Worm (Caenorhabditis elegans) whole organism, L2 larva: Measurements from ENCODE around the gene prp-38.

ENCODE experiments used
- F13H6.1 ChIP-seq: sonication (generic microtip); optimal IDR thresholded peaks from 2 replicates; lab custom pipeline; 2016; ENCODE audit warnings: missing genetic modification characterization, missing compliant biosample characterization
- R02D3.7 ChIP-seq: fragments of 150-350 bp; optimal IDR thresholded peaks from 2 replicates; lab custom pipeline; 2014; ENCODE audit warnings: missing biosample characterization, missing genetic modification characterization
- Y55F3AM.14 ChIP-seq: fragments of 200-800 bp; sonication (Bioruptor generic); optimal IDR thresholded peaks from 2 replicates; lab custom pipeline; 2018; ENCODE audit warnings: mild to moderate bottlenecking, missing genetic modification characterization, missing compliant biosample characterization
- ZK546.5 ChIP-seq: sonication (generic microtip); optimal IDR thresholded peaks from 2 replicates; lab custom pipeline; 2017; ENCODE audit warnings: missing biosample characterization, missing genetic modification characterization
- alr-1 ChIP-seq: fragments of 150-350 bp; optimal IDR thresholded peaks from 2 replicates; lab custom pipeline; 2014; ENCODE audit warnings: missing biosample characterization, missing genetic modification characterization
- aly-2 ChIP-seq: fragments of 150-350 bp; optimal IDR thresholded peaks from 2 replicates; lab custom pipeline; 2014; ENCODE audit warnings: missing biosample characterization, missing genetic modification characterization
- ama-1 ChIP-seq: fragments of 150-350 bp; optimal IDR thresholded peaks from 2 replicates; lab custom pipeline; 2018; ENCODE audit warnings: inconsistent platforms
- ceh-16 ChIP-seq: fragments of 150-350 bp; optimal IDR thresholded peaks from 2 replicates; lab custom pipeline; 2014; ENCODE audit warnings: missing biosample characterization, missing genetic modification characterization
- ceh-82 ChIP-seq: fragments of 150-350 bp; optimal IDR thresholded peaks from 2 replicates; lab custom pipeline; 2014; ENCODE audit warnings: missing biosample characterization, missing genetic modification characterization
- crh-2 ChIP-seq: sonication (generic microtip); optimal IDR thresholded peaks from 2 replicates; lab custom pipeline; 2017; ENCODE audit warnings: missing biosample characterization, missing genetic modification characterization
- dmd-4 ChIP-seq: sonication (generic microtip); optimal IDR thresholded peaks from 2 replicates; lab custom pipeline; 2017; ENCODE audit warnings: missing biosample characterization, missing genetic modification characterization
- egl-27 ChIP-seq: sonication (generic microtip); optimal IDR thresholded peaks from 3 replicates; lab custom pipeline; 2017; ENCODE audit warnings: missing biosample characterization, missing genetic modification reagents, missing genetic modification characterization
- elt-3 ChIP-seq: sonication (generic microtip); optimal IDR thresholded peaks from 2 replicates; lab custom pipeline; 2017; ENCODE audit warnings: missing biosample characterization, missing genetic modification characterization
- fos-1 ChIP-seq: fragments of 150-350 bp; optimal IDR thresholded peaks from 2 replicates; lab custom pipeline; 2014; ENCODE audit warnings: missing biosample characterization, missing genetic modification characterization
- gmeb-1 ChIP-seq: fragments of 150-350 bp; optimal IDR thresholded peaks from 2 replicates; lab custom pipeline; 2014; ENCODE audit warnings: missing biosample characterization, missing genetic modification characterization
- lin-13 ChIP-seq: fragments of 150-350 bp; optimal IDR thresholded peaks from 2 replicates; lab custom pipeline; 2014; ENCODE audit warnings: missing biosample characterization, missing genetic modification reagents, missing genetic modification characterization
- lin-39 ChIP-seq: fragments of 150-350 bp; optimal IDR thresholded peaks from 2 replicates; lab custom pipeline; 2014; ENCODE audit warnings: missing biosample characterization, missing genetic modification reagents, missing genetic modification characterization
- mab-5 ChIP-seq: fragments of 150-350 bp; optimal IDR thresholded peaks from 2 replicates; lab custom pipeline; 2014; ENCODE audit warnings: missing biosample characterization, missing genetic modification characterization
- mbf-1 ChIP-seq: sonication (generic microtip); optimal IDR thresholded peaks from 2 replicates; lab custom pipeline; 2017; ENCODE audit warnings: missing biosample characterization, missing genetic modification characterization
- mdl-1 ChIP-seq, 2 experiments: fragments of 150-350 bp in 1 of 2; sonication (generic microtip) in 1 of 2; optimal IDR thresholded peaks; 2 replicates each; lab custom pipeline; 2017; ENCODE audit warnings: missing biosample characterization in 2 of 2, missing genetic modification characterization in 2 of 2
- nhr-10 ChIP-seq: sonication (generic microtip); optimal IDR thresholded peaks from 2 replicates; lab custom pipeline; 2017; ENCODE audit warnings: missing biosample characterization, missing genetic modification characterization
- nhr-12 ChIP-seq: fragments of 150-350 bp; optimal IDR thresholded peaks from 2 replicates; lab custom pipeline; 2014; ENCODE audit warnings: missing biosample characterization, missing genetic modification characterization
- nhr-129 ChIP-seq: fragments of 150-350 bp; optimal IDR thresholded peaks from 2 replicates; lab custom pipeline; 2014; ENCODE audit warnings: missing biosample characterization, missing genetic modification characterization
- nhr-21 ChIP-seq: fragments of 150-350 bp; optimal IDR thresholded peaks from 2 replicates; lab custom pipeline; 2014; ENCODE audit warnings: missing biosample characterization, missing genetic modification characterization
- nhr-237 ChIP-seq: fragments of 150-350 bp; optimal IDR thresholded peaks from 2 replicates; lab custom pipeline; 2014; ENCODE audit warnings: missing biosample characterization, missing genetic modification characterization
- nhr-6 ChIP-seq: fragments of 150-350 bp; optimal IDR thresholded peaks from 2 replicates; lab custom pipeline; 2014; ENCODE audit warnings: missing biosample characterization, missing genetic modification characterization
- sem-4 ChIP-seq: fragments of 150-350 bp; optimal IDR thresholded peaks from 2 replicates; lab custom pipeline; 2014; ENCODE audit warnings: missing biosample characterization, missing genetic modification reagents, missing genetic modification characterization
- sma-3 ChIP-seq: sonication (generic microtip); optimal IDR thresholded peaks from 2 replicates; lab custom pipeline; 2016; ENCODE audit warnings: missing genetic modification reagents, missing genetic modification characterization, missing compliant biosample characterization
- sma-9 ChIP-seq, 2 experiments: fragments of 150-350 bp in 1 of 2; sonication (generic microtip) in 1 of 2; optimal IDR thresholded peaks; 2 replicates each; lab custom pipeline; 2014 to 2016; ENCODE audit warnings: missing genetic modification characterization in 2 of 2, mild to moderate bottlenecking in 1 of 2, missing biosample characterization in 1 of 2, missing compliant biosample characterization in 1 of 2, missing genetic modification reagents in 1 of 2, moderate library complexity in 1 of 2
- snpc-4 ChIP-seq: fragments of 150-350 bp; optimal IDR thresholded peaks from 2 replicates; lab custom pipeline; 2014; ENCODE audit warnings: missing biosample characterization, missing genetic modification characterization
- unc-39 ChIP-seq: fragments of 150-350 bp; optimal IDR thresholded peaks from 2 replicates; lab custom pipeline; 2014; ENCODE audit warnings: missing biosample characterization, missing genetic modification characterization
- unc-62 ChIP-seq: fragments of 150-350 bp; optimal IDR thresholded peaks from 2 replicates; lab custom pipeline; 2014; ENCODE audit warnings: missing biosample characterization, missing genetic modification reagents, missing genetic modification characterization
- zag-1 ChIP-seq: fragments of 150-350 bp; optimal IDR thresholded peaks from 2 replicates; lab custom pipeline; 2014; ENCODE audit warnings: missing biosample characterization, missing genetic modification characterization
- ztf-1 ChIP-seq: fragments of 200-800 bp; sonication (Bioruptor generic); conservative IDR thresholded peaks from 2 replicates; pipeline ENCODE4 v1.3.6; 2022; ENCODE audit warnings: missing genetic modification characterization, missing compliant biosample characterization
- ztf-11 ChIP-seq: sonication (generic microtip); optimal IDR thresholded peaks from 2 replicates; lab custom pipeline; 2017; ENCODE audit warnings: missing biosample characterization, missing genetic modification characterization
- ztf-4 ChIP-seq: fragments of 150-350 bp; optimal IDR thresholded peaks from 2 replicates; lab custom pipeline; 2014; ENCODE audit warnings: missing biosample characterization, missing genetic modification characterization

Gene prp-38

DNA sequence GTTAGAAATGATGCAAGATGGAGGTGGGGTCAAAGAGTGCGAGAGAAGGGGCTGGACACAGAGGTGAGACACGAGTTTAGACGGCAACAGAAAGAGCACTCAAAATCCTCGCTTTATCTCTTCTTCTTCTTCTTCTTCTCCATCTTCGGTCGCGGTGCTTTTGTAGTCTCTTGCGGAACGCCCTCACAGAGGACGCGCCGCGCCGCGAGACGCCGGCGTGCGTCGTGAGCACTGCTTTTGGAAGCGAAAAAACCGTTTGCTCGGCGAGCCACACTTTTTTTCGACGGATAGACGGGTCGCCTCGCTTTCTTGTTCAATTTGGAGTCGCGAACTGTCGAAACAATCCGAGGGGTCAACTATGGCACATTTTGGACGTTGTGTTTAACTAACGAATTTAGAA lies 14.9 kb downstream of the prp-38 start, which contains the start of gene D1054.9:
TSS of gene D1054.9 (minus strand) at position 137 of the 400 bp plus-strand sequence.
- no peak for TF ChIP-seq sma-3
- no peak for TF ChIP-seq sem-4 (tag; lab: Kevin White, UChicago)
- TF ChIP-seq mab-5 (tag; lab: Kevin White, UChicago) = no peak
- no peak for TF ChIP-seq unc-62

- no peak for TF ChIP-seq F13H6.1 (tag; lab: Kevin White, UChicago)
- no peak for TF ChIP-seq ZK546.5 (tag; lab: Kevin White, UChicago)
- TF ChIP-seq mab-5 (tag; lab: Kevin White, UChicago) = no peak
- TF ChIP-seq mbf-1 (tag; lab: Kevin White, UChicago) = no peak
- no peak for TF ChIP-seq ceh-82 (tag; lab: Kevin White, UChicago)
- TF ChIP-seq R02D3.7 (tag; lab: Kevin White, UChicago) = no peak
- TF ChIP-seq ama-1 (lab: Kevin White, UChicago) = no peak
- TF ChIP-seq lin-13 (GFP tag; lab: Kevin White, UChicago) = no peak
- no peak for TF ChIP-seq ztf-11
- TF ChIP-seq nhr-129 = no peak
- TF ChIP-seq alr-1 = no peak
- no peak for TF ChIP-seq sem-4 (tag; lab: Kevin White, UChicago)
- TF ChIP-seq aly-2 (tag; lab: Kevin White, UChicago) = no peak
- no peak for TF ChIP-seq unc-39 (tag; lab: Kevin White, UChicago)
- no peak for TF ChIP-seq nhr-12 (tag; lab: Kevin White, UChicago)
- TF ChIP-seq ztf-4 (tag; lab: Kevin White, UChicago) = no peak
- no peak for TF ChIP-seq zag-1 (tag; lab: Kevin White, UChicago)
- no peak for TF ChIP-seq unc-62
These were observed 21.8 kb downstream of the prp-38 start, which contains the start of gene D1054.8 for ce11 chrV:10784011-10784410. Gene D1054.8 (plus strand): TSS chrV:10784311.

ce11 chrV:10776528-10777055 lies 29.2 kb downstream of the prp-38 start, which contains the start of gene D1054.5:
Gene D1054.5 (minus strand): TSS chrV:10776578.
- TF ChIP-seq fos-1 (tag; lab: Kevin White, UChicago) (peak; percentile 92), sma-9 (GFP tag; optimal IDR thresholded peaks at IDR 0.05; lab: Kevin White, UChicago) (peak; percentile 83), sma-9 (tag; optimal IDR thresholded peaks at IDR 0.05; lab: Kevin White, UChicago) (no peak), ama-1 (lab: Kevin White, UChicago) (no peak), crh-2 (tag; lab: Kevin White, UChicago) (peak; percentile 45), gmeb-1 (tag; lab: Kevin White, UChicago) (peak; percentile 1)

DNA sequence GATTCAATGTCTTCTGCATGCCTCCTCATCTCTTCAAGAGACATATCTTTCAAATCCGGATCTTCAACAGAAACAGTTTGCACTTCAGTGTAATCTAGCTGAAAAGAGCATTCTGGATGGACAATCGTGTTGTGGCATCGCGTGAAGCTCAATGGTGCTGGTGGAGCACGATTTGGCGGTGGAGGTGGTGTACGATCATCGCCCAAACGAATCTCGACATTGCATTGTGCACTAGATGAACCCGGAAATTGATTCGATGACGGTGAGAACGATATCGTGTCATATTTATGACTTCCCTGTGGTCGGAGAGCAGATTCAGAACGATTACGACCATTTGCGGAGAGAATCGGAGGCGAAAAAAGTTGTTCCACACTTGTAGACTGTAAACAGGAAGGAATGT lies 32.6 kb downstream of the prp-38 start:
- TF ChIP-seq snpc-4 (tag; lab: Kevin White, UChicago) = no peak
- no peak for TF ChIP-seq nhr-21 (tag; lab: Kevin White, UChicago)
- no peak for TF ChIP-seq nhr-10 (tag; lab: Kevin White, UChicago)
- TF ChIP-seq dmd-4 (tag; lab: Kevin White, UChicago) = no peak
- TF ChIP-seq ztf-11 = no peak
- no peak for TF ChIP-seq F13H6.1 (tag; lab: Kevin White, UChicago)
- no peak for TF ChIP-seq lin-39 (tag; lab: Kevin White, UChicago)
- no peak for TF ChIP-seq mdl-1 (tag; optimal IDR thresholded peaks at IDR 0.05; lab: Kevin White, UChicago)
- TF ChIP-seq nhr-6 (tag; lab: Kevin White, UChicago) = no peak
- TF ChIP-seq elt-3 (tag; lab: Kevin White, UChicago) = no peak
- no peak for TF ChIP-seq nhr-237 (tag; lab: Kevin White, UChicago)
- no peak for TF ChIP-seq ZK546.5 (tag; lab: Kevin White, UChicago)
- TF ChIP-seq ama-1 (lab: Kevin White, UChicago) = no peak

DNA sequence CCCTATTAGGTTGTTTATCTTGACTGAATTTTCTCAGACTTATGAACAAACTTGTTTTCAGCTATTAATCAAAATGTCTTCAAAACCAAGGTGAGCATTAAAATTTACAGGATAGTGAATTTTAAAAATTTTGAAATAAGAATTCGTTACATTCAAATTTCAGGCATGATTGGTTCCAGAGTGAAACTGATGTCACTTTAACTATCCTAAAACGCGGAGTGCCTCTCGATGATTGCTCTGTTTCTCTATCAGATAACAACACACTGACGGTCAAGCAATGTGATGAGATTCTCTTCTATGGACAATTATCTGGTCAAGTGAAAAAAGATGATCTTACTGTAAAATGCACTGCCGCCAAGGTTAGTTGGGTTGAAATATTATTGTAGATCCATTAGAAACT lies 34.4 kb downstream of the prp-38 start, which contains the start of gene D1054.3:
TSS of gene D1054.3 (plus strand) at position 62 of the 400 bp plus-strand sequence.
- no peak for TF ChIP-seq sem-4 (tag; lab: Kevin White, UChicago)
- TF ChIP-seq elt-3 (tag; lab: Kevin White, UChicago) = no peak
- no peak for TF ChIP-seq ceh-16
- no peak for TF ChIP-seq sma-3
- no peak for TF ChIP-seq mbf-1 (tag; lab: Kevin White, UChicago)
- TF ChIP-seq mab-5 (tag; lab: Kevin White, UChicago) = no peak
- no peak for TF ChIP-seq lin-39 (tag; lab: Kevin White, UChicago)
- no peak for TF ChIP-seq unc-39 (tag; lab: Kevin White, UChicago)
- no peak for TF ChIP-seq sma-9 (GFP tag; optimal IDR thresholded peaks at IDR 0.05; lab: Kevin White, UChicago)
- TF ChIP-seq sma-9 (tag; optimal IDR thresholded peaks at IDR 0.05; lab: Kevin White, UChicago) = no peak
- no peak for TF ChIP-seq Y55F3AM.14 (GFP tag; lab: Kevin White, UChicago)
- TF ChIP-seq egl-27 (tag; lab: Kevin White, UChicago) = no peak
- TF ChIP-seq crh-2 (tag; lab: Kevin White, UChicago) = no peak
- no peak for TF ChIP-seq ztf-1
